Worm (Caenorhabditis elegans): ENCODE data around the gene C37E2.2.

The C37E2.2 gene

ce11 chrX:14161684-14162347 is 14.0 kb upstream of the C37E2.2 start, which contains the start of gene lgc-25 (continued):
- no peak for TF ChIP-seq rnt-1 (tag; optimal IDR thresholded peaks at IDR 0.05)
- TF ChIP-seq nhr-11 (tag; optimal IDR thresholded peaks at IDR 0.05): no peak
- no peak for TF ChIP-seq F16B12.6 (tag; optimal IDR thresholded peaks at IDR 0.05)
- no peak for TF ChIP-seq tbx-2 (tag; optimal IDR thresholded peaks at IDR 0.05)
- peak; percentile 16 for TF ChIP-seq nhr-47 (tag; optimal IDR thresholded peaks at IDR 0.05)
- TF ChIP-seq C34B4.2 (tag; optimal IDR thresholded peaks at IDR 0.05): no peak
- TF ChIP-seq grh-1 (GFP tag; IDR thresholded peaks at IDR 0.05): no peak
- TF ChIP-seq lin-35 (GFP tag; optimal IDR thresholded peaks at IDR 0.05): peak in 1 of 2 experiments; percentile 49
- TF ChIP-seq ceh-63 (GFP tag; optimal IDR thresholded peaks at IDR 0.05): no peak
- no peak for TF ChIP-seq pax-3 (tag; optimal IDR thresholded peaks at IDR 0.05)
- no peak for TF ChIP-seq pag-3 (tag; optimal IDR thresholded peaks at IDR 0.05; ENCODE audit: borderline replicate concordance, insufficient read depth)

- TF ChIP-seq lsy-2 (tag; optimal IDR thresholded peaks at IDR 0.05): no peak
- TF ChIP-seq nhr-71 (tag; optimal IDR thresholded peaks at IDR 0.05): peak; percentile 8
- TF ChIP-seq nhr-90 (tag; optimal IDR thresholded peaks at IDR 0.05; ENCODE audit: poor library complexity): peak; percentile 5
- TF ChIP-seq sup-37 (GFP tag; optimal IDR thresholded peaks at IDR 0.05): no peak
- no peak for TF ChIP-seq ztf-11 (tag; optimal IDR thresholded peaks at IDR 0.05)
These were observed 11.6 kb upstream of the C37E2.2 start, which contains the start of gene vha-20 for ce11 chrX:14164234-14164633. TSS of gene vha-20 (minus strand) at chrX:14164506.

ce11 chrX:14165156-14165555 is 10.7 kb upstream of the C37E2.2 start:
- TF ChIP-seq efl-1 (optimal IDR thresholded peaks at IDR 0.05) (no peak), efl-1 (GFP tag; optimal IDR thresholded peaks at IDR 0.05 in 1 of 2) (peak in 1 of 2 experiments; percentile 84), dsc-1 (tag; optimal IDR thresholded peaks at IDR 0.05) (no peak)

- TF ChIP-seq zip-4 (GFP tag; optimal IDR thresholded peaks at IDR 0.05): peak; percentile 22
- TF ChIP-seq nhr-77 (tag; optimal IDR thresholded peaks at IDR 0.05): peak; percentile 94
- TF ChIP-seq efl-3 (GFP tag; optimal IDR thresholded peaks at IDR 0.05): no peak
- TF ChIP-seq ztf-11 (tag; optimal IDR thresholded peaks at IDR 0.05): peak in 1 of 2 experiments; percentile 58
- peak; percentile 75 for TF ChIP-seq irx-1 (tag; optimal IDR thresholded peaks at IDR 0.05)
- no peak for TF ChIP-seq alr-1 (tag; optimal IDR thresholded peaks at IDR 0.05; ENCODE audit: borderline replicate concordance)
- TF ChIP-seq fkh-4 (tag; optimal IDR thresholded peaks at IDR 0.05; ENCODE audit: borderline replicate concordance): no peak
- no peak for TF ChIP-seq unc-30 (tag; optimal IDR thresholded peaks at IDR 0.05)
- peak; percentile 82 for TF ChIP-seq skn-1 (tag; optimal IDR thresholded peaks at IDR 0.05)
- TF ChIP-seq elt-2 (tag; optimal IDR thresholded peaks at IDR 0.05): peak; percentile 83
- TF ChIP-seq ceh-63 (GFP tag; optimal IDR thresholded peaks at IDR 0.05): no peak
- TF ChIP-seq pag-3 (tag; optimal IDR thresholded peaks at IDR 0.05; ENCODE audit: borderline replicate concordance, insufficient read depth): peak; percentile 68
- TF ChIP-seq nhr-76 (tag; optimal IDR thresholded peaks at IDR 0.05): no peak
- peak; percentile 88 for TF ChIP-seq nhr-47 (tag; optimal IDR thresholded peaks at IDR 0.05)
- peak; percentile 79 to 89 for TF ChIP-seq lsy-2 (tag; optimal IDR thresholded peaks at IDR 0.05)
- TF ChIP-seq nhr-19 (GFP tag; conservative IDR thresholded peaks at IDR 0.05): peak; percentile 91
- peak; percentile 98 for TF ChIP-seq lin-14 (GFP tag; optimal IDR thresholded peaks at IDR 0.05)
- peak in 5 of 6 experiments; percentile 17 to 97 (median 90) for TF ChIP-seq elt-3 (tag; optimal IDR thresholded peaks at IDR 0.05)
- no peak for TF ChIP-seq sox-4 (tag; optimal IDR thresholded peaks at IDR 0.05)
- peak; percentile 96 for TF ChIP-seq mep-1 (tag; optimal IDR thresholded peaks at IDR 0.05)
- TF ChIP-seq zag-1 (tag; optimal IDR thresholded peaks at IDR 0.05): no peak
- peak; percentile 80 to 92 for TF ChIP-seq efl-1 (optimal IDR thresholded peaks at IDR 0.05)
- TF ChIP-seq efl-1 (GFP tag; optimal IDR thresholded peaks at IDR 0.05 in 1 of 2): peak; percentile 63 to 96
- TF ChIP-seq hlh-4 (tag; optimal IDR thresholded peaks at IDR 0.05): no peak
- TF ChIP-seq F16B12.6 (tag; optimal IDR thresholded peaks at IDR 0.05): peak; percentile 56
- peak; percentile 94 for TF ChIP-seq nhr-85 (tag)
- TF ChIP-seq lin-39 (tag; optimal IDR thresholded peaks at IDR 0.05): no peak
- peak; percentile 86 for TF ChIP-seq dsc-1 (tag; optimal IDR thresholded peaks at IDR 0.05)
- peak; percentile 70 to 76 (median 72) for TF ChIP-seq dpl-1 (GFP tag; optimal IDR thresholded peaks at IDR 0.05)
- TF ChIP-seq lin-15B (tag; optimal IDR thresholded peaks at IDR 0.05): peak; percentile 86
- no peak for TF ChIP-seq unc-62 (GFP tag; optimal IDR thresholded peaks at IDR 0.05)
- TF ChIP-seq blmp-1 (tag; optimal IDR thresholded peaks at IDR 0.05): peak; percentile 88
- TF ChIP-seq fos-1 (tag; optimal IDR thresholded peaks at IDR 0.05): peak; percentile 87
- peak; percentile 95 for TF ChIP-seq nhr-237 (tag; optimal IDR thresholded peaks at IDR 0.05)
These were observed 6.2 kb upstream of the C37E2.2 start, which contains the start of gene sym-4 for ce11 chrX:14169569-14170031. TSS of gene sym-4 (minus strand) at chrX:14169619.

Measured in whole organism, L1 larva.